Worm (Caenorhabditis elegans) whole organism, midembryonic: Measurements from ENCODE around the gene C07C7.3.

Experiments used
- T22C8.4 ChIP-seq: fragments of 200-800 bp; sonication (Bioruptor generic); IDR thresholded peaks from 2 replicates; pipeline ENCODE4 v1.3.6; 2022; ENCODE audit warnings: missing genetic modification characterization, missing compliant biosample characterization
- cog-1 ChIP-seq: sonication (generic microtip); optimal IDR thresholded peaks from 2 replicates; lab custom pipeline; 2016; ENCODE audit warnings: missing genetic modification characterization, missing compliant biosample characterization
- klf-2 ChIP-seq: fragments of 200-800 bp; sonication (Bioruptor generic); conservative IDR thresholded peaks from 2 replicates; pipeline ENCODE4 v1.3.6; 2022; ENCODE audit warnings: missing genetic modification reagents, missing genetic modification characterization, missing compliant biosample characterization
- med-1 ChIP-seq: sonication (generic microtip); optimal IDR thresholded peaks from 2 replicates; lab custom pipeline; 2017; ENCODE audit warnings: missing genetic modification characterization, mild to moderate bottlenecking, missing compliant biosample characterization, antibody characterized with exemption, missing genetic modification reagents; ENCODE audit not compliant: insufficient read depth
- ref-1 ChIP-seq: fragments of 200-800 bp; sonication (Bioruptor generic); conservative IDR thresholded peaks from 2 replicates; pipeline ENCODE4 v1.3.6; 2022; ENCODE audit warnings: missing genetic modification reagents, missing genetic modification characterization, missing compliant biosample characterization
- tab-1 ChIP-seq: fragments of 200-800 bp; sonication (Bioruptor generic); IDR thresholded peaks from 2 replicates; pipeline ENCODE4 v1.3.6; 2022; ENCODE audit warnings: missing genetic modification characterization, missing compliant biosample characterization
- ztf-23 ChIP-seq: fragments of 200-800 bp; sonication (Bioruptor generic); IDR thresholded peaks from 2 replicates; pipeline ENCODE4 v1.3.6; 2022; ENCODE audit warnings: missing genetic modification reagents, missing genetic modification characterization, missing compliant biosample characterization
- ztf-29 ChIP-seq: fragments of 200-800 bp; sonication (Bioruptor generic); IDR thresholded peaks from 2 replicates; pipeline ENCODE4 v1.3.6; 2022; ENCODE audit warnings: missing genetic modification reagents, missing genetic modification characterization, missing compliant biosample characterization

DNA sequence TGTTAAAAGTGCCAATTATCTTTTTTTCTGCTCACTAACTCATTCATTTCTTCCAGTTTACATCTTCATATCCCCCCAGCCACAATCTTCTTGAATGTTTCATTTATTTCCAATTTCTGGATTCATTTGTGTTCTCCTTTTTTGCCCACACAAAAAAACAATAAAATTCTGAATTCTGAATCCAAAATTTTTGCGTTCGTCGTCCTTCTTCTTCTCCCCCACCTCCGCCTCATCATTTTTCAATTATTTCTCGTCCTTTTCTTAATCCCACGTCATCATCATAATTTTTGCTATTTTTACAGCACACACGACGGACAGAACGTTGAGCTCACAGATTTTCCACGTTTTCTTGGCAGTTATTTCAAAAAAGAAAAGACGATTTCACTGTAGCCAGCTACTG is 18.7 kb downstream of the C07C7.3 start, which contains the start of gene C07C7.1:
- TF ChIP-seq klf-2 (no peak), med-1 (GFP tag; lab: Kevin White, UChicago) (no peak), ztf-29 (GFP tag; lab: Robert Waterston, UW) (no peak), cog-1 (tag; lab: Kevin White, UChicago) (no peak), ztf-23 (GFP tag; lab: Robert Waterston, UW) (no peak), T22C8.4 (GFP tag; lab: Robert Waterston, UW) (no peak), tab-1 (GFP tag; lab: Robert Waterston, UW) (no peak), ref-1 (GFP tag; lab: Robert Waterston, UW) (no peak)
